Worm (Caenorhabditis elegans): ENCODE results near the gene snt-1.
A peak's percentile ranks its signal among the peaks of the same experiment; 100 is the strongest.

The snt-1 gene

DNA sequence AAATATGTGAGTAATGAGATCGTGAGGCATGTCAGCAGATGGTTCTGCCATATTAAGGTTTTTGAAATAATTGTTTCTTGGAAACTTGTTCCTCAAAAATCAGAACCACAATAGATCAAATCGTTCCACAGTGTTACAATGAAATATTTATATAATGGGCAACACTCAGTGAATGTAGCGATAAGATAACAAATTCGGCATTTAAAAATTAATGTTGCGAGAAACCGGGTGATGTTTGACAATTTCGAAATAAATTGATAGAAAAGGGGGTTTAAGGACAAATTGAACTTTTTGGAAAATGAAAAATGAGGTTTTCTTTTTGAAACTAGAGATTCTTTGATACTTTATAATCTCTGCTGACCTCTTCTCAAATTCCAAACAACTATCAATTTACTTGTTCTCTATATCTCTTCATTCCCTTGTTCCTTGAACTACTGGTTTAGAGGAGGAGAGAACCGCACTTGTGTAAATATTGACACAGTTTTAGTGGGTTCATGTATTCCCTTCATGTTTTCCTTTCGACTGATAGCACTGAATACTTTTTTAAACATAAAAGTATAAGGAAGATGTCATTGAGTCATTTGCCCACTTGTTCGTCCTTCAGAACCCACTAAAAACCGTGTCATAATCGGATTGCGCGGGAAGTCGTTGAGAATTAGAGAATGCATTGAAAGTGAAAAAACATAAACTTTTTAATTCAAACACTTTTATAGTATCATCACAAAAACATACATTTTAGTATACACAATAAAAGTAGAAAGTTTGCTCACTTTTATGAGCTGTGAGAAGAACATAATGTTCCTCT lies 26.2 kb downstream of the snt-1 start:
- TF ChIP-seq him-1 (tag; optimal IDR thresholded peaks at IDR 0.05) (no peak), W03F9.2 (tag; optimal IDR thresholded peaks at IDR 0.05) (no peak), dao-5 (tag; optimal IDR thresholded peaks at IDR 0.05) (no peak)

DNA sequence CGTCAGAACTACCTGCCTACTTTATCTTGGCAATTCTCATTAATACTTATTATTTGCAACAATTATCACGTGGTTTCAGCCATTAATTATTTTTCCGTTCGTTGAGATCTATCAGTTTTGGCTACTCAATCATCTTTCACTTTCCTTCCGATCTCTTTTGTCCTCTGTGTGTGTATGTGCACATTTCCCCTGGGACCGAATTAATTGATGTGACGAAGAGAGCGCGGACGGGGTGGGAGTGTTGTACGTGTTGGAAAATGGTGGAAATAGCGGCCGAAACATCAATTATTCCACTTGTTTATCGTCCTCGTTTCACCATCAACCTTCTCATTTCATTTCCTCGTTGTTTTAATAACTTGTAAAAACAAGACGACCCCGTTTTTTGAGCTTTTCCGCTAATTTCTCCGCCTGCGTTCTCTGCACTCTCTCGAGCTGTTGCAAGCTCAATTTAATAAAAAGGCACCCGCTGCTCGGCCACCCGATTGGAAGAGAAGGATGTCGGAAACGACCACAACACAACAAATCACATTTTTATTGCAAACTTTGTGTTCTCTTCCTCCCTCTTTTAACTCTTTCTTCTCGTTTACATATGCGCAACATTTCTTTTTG lies 27.6 kb downstream of the snt-1 start:
- TF ChIP-seq him-1 (tag; optimal IDR thresholded peaks at IDR 0.05): peak; percentile 33
- TF ChIP-seq W03F9.2 (tag; optimal IDR thresholded peaks at IDR 0.05): no peak
- TF ChIP-seq dao-5 (tag; optimal IDR thresholded peaks at IDR 0.05): no peak

DNA sequence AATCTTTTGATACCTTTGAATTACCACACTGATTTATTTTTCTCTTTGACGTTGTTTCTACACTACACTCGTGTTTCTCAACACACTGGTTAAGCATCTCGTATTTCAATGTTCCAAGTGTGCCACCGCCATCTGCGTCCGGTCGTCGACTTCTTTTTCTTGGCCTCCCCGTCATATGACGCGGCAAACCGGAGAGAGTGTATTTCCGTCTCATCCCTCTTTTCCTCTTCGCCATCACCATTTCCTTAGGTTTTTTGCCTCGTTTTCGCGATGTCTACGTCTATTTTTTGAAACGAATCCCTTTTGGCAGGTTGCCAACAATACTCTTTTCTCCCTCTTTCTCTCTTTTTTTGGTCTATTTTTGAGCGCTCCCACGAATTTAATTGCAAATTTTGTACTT lies 28.2 kb downstream of the snt-1 start:
- TF ChIP-seq him-1 (tag; optimal IDR thresholded peaks at IDR 0.05): no peak

DNA sequence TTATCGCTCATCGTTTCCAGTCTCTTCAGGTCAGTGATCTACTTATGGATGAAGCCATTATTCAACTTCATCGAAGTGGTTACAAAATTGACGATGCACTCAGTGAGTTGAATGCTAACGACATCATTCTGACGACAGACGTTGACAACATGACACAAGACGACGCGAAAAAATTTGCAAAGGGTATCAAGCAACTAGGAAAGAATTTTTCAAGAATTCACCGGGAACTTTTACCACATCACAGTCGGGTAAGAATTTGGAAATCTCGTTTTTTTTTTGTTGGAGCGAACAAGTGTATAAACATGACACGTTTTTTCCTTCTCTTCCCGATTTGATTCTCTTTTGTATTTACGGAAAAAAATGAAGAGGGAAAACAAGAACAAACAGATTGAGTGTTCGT lies 29.9 kb downstream of the snt-1 start:
- no peak for TF ChIP-seq W03F9.2 (tag; optimal IDR thresholded peaks at IDR 0.05)
- no peak for TF ChIP-seq him-1 (tag; optimal IDR thresholded peaks at IDR 0.05)
- TF ChIP-seq dao-5 (tag; optimal IDR thresholded peaks at IDR 0.05): no peak

DNA sequence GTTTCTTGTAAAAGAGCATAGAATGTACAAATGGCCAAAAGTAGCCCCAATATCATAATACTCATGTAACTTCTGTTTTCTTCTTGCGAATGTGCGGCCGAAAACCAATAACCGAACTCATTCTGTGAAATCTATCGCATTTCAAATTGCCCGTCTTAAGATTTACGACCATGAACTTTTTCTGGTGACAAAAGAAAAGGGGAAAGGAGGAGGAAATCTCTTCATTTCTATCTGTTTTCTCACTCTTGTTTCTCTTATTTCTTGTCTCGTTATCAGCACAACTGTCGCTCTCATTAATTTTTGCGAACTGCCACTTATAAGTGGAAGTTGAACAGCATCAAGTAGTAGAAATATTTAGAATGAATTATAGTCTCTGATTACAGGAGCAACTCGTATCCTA lies 30.3 kb downstream of the snt-1 start:
- TF ChIP-seq dao-5 (tag; optimal IDR thresholded peaks at IDR 0.05): no peak
- TF ChIP-seq W03F9.2 (tag; optimal IDR thresholded peaks at IDR 0.05): no peak
- no peak for TF ChIP-seq him-1 (tag; optimal IDR thresholded peaks at IDR 0.05)

DNA sequence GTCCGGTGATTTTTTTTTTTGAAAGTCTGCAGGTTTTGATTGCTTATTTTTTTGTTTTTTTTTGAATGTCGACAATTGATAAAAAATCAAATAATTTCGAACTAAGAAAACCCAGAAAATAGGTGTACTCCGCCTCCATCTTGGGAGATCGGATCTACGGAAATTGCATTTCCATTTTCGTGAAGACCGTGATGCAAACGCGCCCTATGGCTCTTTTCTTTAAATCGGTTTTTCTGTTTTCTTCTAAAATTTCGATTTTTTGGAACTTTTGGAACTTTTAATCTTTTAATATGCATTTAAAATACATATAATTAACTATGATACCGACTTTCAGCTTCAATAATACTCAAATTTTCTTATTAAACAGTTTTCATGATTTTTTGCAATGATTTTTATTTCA lies 31.2 kb downstream of the snt-1 start:
- TF ChIP-seq him-1 (tag; optimal IDR thresholded peaks at IDR 0.05) (no peak), dao-5 (tag; optimal IDR thresholded peaks at IDR 0.05) (no peak), W03F9.2 (tag; optimal IDR thresholded peaks at IDR 0.05) (no peak)

DNA sequence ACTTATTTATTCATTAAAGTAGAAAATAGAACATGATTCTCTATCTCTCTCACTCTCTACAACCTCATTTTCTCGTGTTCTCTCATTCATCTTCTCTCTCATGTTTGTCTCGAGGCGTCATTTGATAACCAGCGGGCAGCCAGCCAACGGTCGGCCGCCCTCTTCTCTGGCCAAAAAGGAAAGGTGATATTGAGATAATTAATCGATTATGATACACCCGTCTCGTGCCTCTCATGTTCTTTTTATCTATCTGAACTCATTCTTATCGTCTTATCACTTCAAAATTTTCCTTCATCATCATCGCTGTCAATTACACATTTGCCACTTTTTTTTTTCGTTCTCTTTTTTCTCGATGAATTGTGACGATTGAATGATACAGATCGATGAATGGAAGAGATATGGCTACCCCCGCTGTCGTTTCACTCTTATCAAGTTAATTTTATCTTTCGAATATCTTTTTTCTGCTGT lies 31.9 kb downstream of the snt-1 start:
- no peak for TF ChIP-seq him-1 (tag; optimal IDR thresholded peaks at IDR 0.05)
- TF ChIP-seq dao-5 (tag; optimal IDR thresholded peaks at IDR 0.05): no peak
- TF ChIP-seq W03F9.2 (tag; optimal IDR thresholded peaks at IDR 0.05): no peak

DNA sequence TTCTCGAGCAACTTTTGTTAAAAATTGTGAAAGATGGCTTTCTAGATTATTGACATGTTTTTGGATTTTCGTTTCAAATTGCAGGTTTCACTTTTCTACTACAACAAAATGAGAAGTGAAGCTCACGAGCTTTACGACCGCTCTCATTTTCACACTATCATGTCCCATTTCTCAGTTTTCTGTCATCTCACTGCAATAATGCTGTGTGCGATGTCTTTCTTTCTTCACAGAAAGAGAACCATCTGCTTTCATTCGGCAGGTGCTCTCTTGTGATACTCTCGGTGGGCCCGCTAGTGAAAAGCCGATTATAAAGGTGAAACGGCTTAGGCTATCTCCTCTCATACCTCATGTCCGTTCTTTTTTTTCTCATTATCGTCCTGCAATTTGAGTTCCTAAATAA lies 32.4 kb downstream of the snt-1 start:
- TF ChIP-seq W03F9.2 (tag; optimal IDR thresholded peaks at IDR 0.05) (no peak), dao-5 (tag; optimal IDR thresholded peaks at IDR 0.05) (no peak), him-1 (tag; optimal IDR thresholded peaks at IDR 0.05) (no peak)

DNA sequence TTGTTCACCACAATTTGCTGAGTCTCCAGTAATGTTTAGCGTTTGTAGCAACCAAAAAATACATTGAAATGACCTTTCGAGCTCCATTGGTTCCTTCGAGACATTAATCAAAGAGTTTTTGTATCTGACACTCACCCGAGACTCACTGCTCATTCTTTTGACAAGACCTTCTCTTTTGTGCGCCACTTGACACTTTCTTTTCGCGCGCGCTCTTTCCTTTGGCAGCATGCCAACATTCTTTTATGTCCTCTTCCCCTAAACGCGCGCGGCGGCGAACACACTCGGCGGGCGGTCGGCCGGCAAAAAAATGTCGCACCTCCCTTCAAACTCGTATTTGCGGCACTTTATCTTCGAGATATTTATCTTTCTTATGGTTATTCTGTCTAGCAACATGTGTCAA lies 32.9 kb downstream of the snt-1 start:
- TF ChIP-seq W03F9.2 (tag; optimal IDR thresholded peaks at IDR 0.05) (no peak), dao-5 (tag; optimal IDR thresholded peaks at IDR 0.05) (no peak), him-1 (tag; optimal IDR thresholded peaks at IDR 0.05) (no peak)

DNA sequence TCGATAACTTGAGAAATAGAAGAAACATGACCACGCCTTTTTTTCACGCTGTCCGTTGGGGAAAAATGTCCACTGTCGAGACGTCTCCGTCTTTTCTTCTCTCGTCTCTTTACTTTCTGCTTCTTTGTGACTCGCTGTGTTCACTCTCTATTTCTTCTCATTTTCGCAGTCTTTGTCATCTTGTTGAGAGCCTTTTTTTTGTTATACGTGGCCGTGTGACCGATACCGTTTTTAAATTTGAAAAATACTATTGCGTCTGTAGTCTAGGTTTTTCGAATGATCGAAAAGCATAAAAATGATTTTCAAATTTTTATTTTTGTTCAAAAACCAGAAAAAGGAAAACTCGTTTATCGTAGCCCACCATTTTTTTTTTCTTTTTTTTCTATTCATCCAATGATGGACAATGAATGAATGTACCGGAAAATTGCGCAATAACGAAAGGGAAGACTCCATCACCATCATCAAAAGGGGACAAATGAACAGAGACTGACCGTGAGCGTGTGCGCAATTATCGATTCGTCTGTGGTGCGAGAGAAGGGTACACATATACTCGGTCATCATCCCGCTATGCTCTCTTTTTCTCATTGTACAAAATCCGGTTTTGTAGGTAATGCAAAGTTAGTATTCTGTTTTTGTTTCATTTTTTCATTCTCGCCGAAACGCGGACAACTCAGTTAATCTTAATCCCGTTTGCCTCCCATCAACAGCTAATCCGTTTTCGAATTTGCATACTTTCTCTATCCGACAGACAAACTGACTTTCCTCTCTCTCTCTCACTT lies 33.7 kb downstream of the snt-1 start:
- TF ChIP-seq him-1 (tag; optimal IDR thresholded peaks at IDR 0.05): no peak

DNA sequence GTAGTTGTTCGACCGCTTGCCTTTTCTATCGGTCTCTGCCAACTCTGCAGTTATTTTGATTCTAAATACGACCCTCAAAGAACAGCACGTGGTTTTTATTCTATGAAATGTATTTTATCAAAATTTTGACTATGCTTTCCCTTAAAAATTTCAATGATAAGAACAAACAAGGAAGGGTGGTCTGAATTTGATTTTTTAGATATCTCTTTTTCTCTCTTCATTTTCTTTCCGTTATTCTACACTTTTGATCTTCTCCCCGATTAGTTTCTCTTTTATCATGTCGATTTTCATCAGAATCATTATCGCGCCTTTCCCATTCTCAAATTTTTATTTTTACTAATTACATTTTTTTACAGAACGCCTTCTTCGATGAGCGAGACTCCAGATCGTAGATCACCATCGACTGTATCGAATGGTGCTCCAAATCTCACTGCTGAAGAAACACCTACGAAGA lies 34.3 kb downstream of the snt-1 start:
- TF ChIP-seq dao-5 (tag; optimal IDR thresholded peaks at IDR 0.05): no peak

DNA sequence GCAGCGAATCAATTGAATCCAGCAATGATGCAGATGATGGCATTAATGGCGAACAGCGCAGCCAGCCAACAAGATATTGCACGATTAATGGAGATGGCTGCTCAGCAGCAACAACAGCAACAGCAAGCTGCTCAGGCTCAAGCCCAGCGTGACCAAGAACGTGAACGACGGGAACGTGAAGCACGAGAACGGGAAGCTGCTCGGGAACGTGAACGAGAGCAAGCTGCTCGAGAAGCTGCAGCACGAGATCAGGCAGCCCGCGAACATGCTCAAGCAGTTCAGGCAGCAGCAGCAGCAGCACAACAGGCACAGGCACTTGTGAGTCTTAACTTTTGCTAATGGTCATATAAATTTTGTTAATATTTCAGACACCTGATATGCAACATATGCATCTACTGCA lies 36.0 kb downstream of the snt-1 start:
- TF ChIP-seq dao-5 (tag; optimal IDR thresholded peaks at IDR 0.05) (no peak), him-1 (tag; optimal IDR thresholded peaks at IDR 0.05) (no peak), W03F9.2 (tag; optimal IDR thresholded peaks at IDR 0.05) (no peak)

DNA sequence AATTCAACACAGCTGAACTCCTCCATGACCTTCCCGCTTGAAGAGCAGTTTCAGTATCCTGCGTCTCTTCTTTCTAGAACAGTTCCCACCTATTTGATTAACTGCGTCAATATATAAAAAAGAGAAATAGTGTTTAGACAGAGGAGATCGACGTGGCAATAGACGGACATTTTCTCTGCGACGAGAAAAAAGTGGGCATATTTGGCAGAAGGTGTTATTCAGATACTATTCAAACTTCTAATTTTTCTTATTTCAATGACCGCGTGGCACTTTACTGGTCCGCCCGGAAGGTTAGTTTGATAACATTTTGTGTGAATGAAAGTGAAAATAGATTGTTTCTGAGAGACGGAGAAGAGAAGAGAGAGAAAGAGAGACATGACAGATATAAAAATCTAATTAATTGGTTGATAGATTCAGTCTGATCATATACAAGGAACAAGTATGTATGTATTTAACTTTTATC lies 37.2 kb downstream of the snt-1 start, which contains the start of gene tbc-6:
TSS of gene tbc-6 (plus strand) at position 208 of the 463 bp plus-strand sequence.
- TF ChIP-seq W03F9.2 (tag; optimal IDR thresholded peaks at IDR 0.05) (peak; percentile 61), dao-5 (tag; optimal IDR thresholded peaks at IDR 0.05) (no peak), him-1 (tag; optimal IDR thresholded peaks at IDR 0.05) (no peak)

DNA sequence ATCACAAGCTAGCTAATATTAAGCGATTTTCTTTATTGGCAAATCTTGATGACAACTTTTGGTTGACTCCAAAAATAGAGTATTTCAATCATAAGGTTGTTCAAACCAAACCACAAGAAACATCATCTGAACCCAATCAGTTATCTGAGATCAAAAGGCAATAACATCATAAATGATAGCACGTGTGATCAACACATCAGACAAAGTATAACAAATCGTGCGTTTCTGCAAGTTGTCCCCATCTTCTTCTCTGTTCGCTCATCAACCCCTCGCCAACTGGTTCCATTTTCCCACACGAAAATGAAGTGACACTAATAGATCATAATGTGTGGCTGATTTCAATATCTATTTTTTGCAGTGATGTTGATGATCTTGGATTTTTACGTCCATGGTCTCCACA lies 38.5 kb downstream of the snt-1 start:
- no peak for TF ChIP-seq him-1 (tag; optimal IDR thresholded peaks at IDR 0.05)

Measured in whole organism, L4/young adult.